Fruit fly (Drosophila melanogaster): ENCODE results near the gene obst-H.

Gene obst-H

dm6 chr3L:15498745-15499144 lies 30.3 kb downstream of the obst-H start, which contains the start of gene CG7275 (continued):
- TF ChIP-seq Ets65A (GFP tag): no peak
- TF ChIP-seq E2f1 (GFP tag; IDR thresholded peaks at IDR 0.05): no peak
- no peak for TF ChIP-seq Dfd (GFP tag; optimal IDR thresholded peaks at IDR 0.05)
- TF ChIP-seq gcm (GFP tag; optimal IDR thresholded peaks at IDR 0.05): no peak
- TF ChIP-seq pum (GFP tag; optimal IDR thresholded peaks at IDR 0.05): no peak
- TF ChIP-seq CG2116 (GFP tag; optimal IDR thresholded peaks at IDR 0.05): peak; percentile 40
- TF ChIP-seq Atf3 (GFP tag; optimal IDR thresholded peaks at IDR 0.05): no peak
- no peak for TF ChIP-seq vfl (GFP tag; optimal IDR thresholded peaks at IDR 0.05)
- TF ChIP-seq CG6254 (GFP tag; optimal IDR thresholded peaks at IDR 0.05): no peak
- peak; percentile 43; the same call in 1 of the 2 replicates for TF ChIP-seq Dref (GFP tag; IDR thresholded peaks at IDR 0.05)
- TF ChIP-seq CG11398 (GFP tag; optimal IDR thresholded peaks at IDR 0.05): no peak
- no peak for TF ChIP-seq CG4730 (GFP tag; IDR thresholded peaks at IDR 0.05)
- no peak for TF ChIP-seq Abd-B (GFP tag; optimal IDR thresholded peaks at IDR 0.05)
- TF ChIP-seq CG7839 (tag; optimal IDR thresholded peaks at IDR 0.05): no peak
- no peak for TF ChIP-seq p53 (GFP tag; optimal IDR thresholded peaks at IDR 0.05)
- TF ChIP-seq Jarid2 (GFP tag; optimal IDR thresholded peaks at IDR 0.05): no peak
- TF ChIP-seq CG17186 (GFP tag; optimal IDR thresholded peaks at IDR 0.05): peak; percentile 59
- peak; percentile 18 for TF ChIP-seq sug (tag; optimal IDR thresholded peaks at IDR 0.05)
- TF ChIP-seq HLHmδ (GFP tag; optimal IDR thresholded peaks at IDR 0.05): no peak
- TF ChIP-seq caup (GFP tag; optimal IDR thresholded peaks at IDR 0.05; ENCODE audit: severe bottlenecking): peak; percentile 39
- TF ChIP-seq CG31388 (GFP tag; optimal IDR thresholded peaks at IDR 0.05): no peak
- no peak for TF ChIP-seq Dip2 (GFP tag; IDR thresholded peaks at IDR 0.05)
- no peak for TF ChIP-seq CG8944 (GFP tag; optimal IDR thresholded peaks at IDR 0.05)
- TF ChIP-seq zf30C (GFP tag; optimal IDR thresholded peaks at IDR 0.05): no peak
- TF ChIP-seq seq (GFP tag; IDR thresholded peaks at IDR 0.05): no peak
- no peak for TF ChIP-seq sisA (GFP tag; IDR thresholded peaks at IDR 0.05)
- no peak for TF ChIP-seq Rx (GFP tag; IDR thresholded peaks at IDR 0.05)
- no peak for TF ChIP-seq CG17359 (tag; optimal IDR thresholded peaks at IDR 0.05)
- no peak for TF ChIP-seq Hr39 (optimal IDR thresholded peaks at IDR 0.05)
- TF ChIP-seq Vsx1 (GFP tag; optimal IDR thresholded peaks at IDR 0.05): no peak
- no peak for TF ChIP-seq fd102C (GFP tag; optimal IDR thresholded peaks at IDR 0.05)
- no peak for TF ChIP-seq pita (GFP tag; optimal IDR thresholded peaks at IDR 0.05)
- TF ChIP-seq kah (GFP tag; optimal IDR thresholded peaks at IDR 0.05): no peak
- TF ChIP-seq Dad (GFP tag; optimal IDR thresholded peaks at IDR 0.05): no peak
- peak; percentile 55 for TF ChIP-seq twi (tag; optimal IDR thresholded peaks at IDR 0.05)
- no peak for TF ChIP-seq Optix (GFP tag; IDR thresholded peaks at IDR 0.05)
- no peak for TF ChIP-seq pnt (GFP tag; optimal IDR thresholded peaks at IDR 0.05)
- peak; percentile 15 for TF ChIP-seq CG33213 (GFP tag; optimal IDR thresholded peaks at IDR 0.05)
- TF ChIP-seq CG12769 (tag; optimal IDR thresholded peaks at IDR 0.05): no peak
- TF ChIP-seq B-H2 (GFP tag; optimal IDR thresholded peaks at IDR 0.05): peak; percentile 18
- TF ChIP-seq C15 (GFP tag; IDR thresholded peaks at IDR 0.05): no peak
- no peak for TF ChIP-seq ttk (GFP tag; IDR thresholded peaks at IDR 0.05)
- peak; percentile 42 for TF ChIP-seq Lhr (GFP tag; optimal IDR thresholded peaks at IDR 0.05)
- TF ChIP-seq CG6683 (GFP tag; optimal IDR thresholded peaks at IDR 0.05): no peak
- TF ChIP-seq danr (GFP tag; IDR thresholded peaks at IDR 0.05): no peak
- no peak for TF ChIP-seq gsb (GFP tag; IDR thresholded peaks at IDR 0.05)
- TF ChIP-seq CG18476 (GFP tag; optimal IDR thresholded peaks at IDR 0.05): no peak
- TF ChIP-seq Six4 (GFP tag; optimal IDR thresholded peaks at IDR 0.05): no peak
- no peak for TF ChIP-seq lmd (GFP tag; IDR thresholded peaks at IDR 0.05)
- TF ChIP-seq dan (GFP tag; IDR thresholded peaks at IDR 0.05): no peak
- TF ChIP-seq CG14860 (GFP tag; IDR thresholded peaks at IDR 0.05; ENCODE audit: partially characterized antibody): no peak
- no peak for TF ChIP-seq CG15479 (GFP tag; optimal IDR thresholded peaks at IDR 0.05)
- TF ChIP-seq peb (GFP tag; IDR thresholded peaks at IDR 0.05): no peak

Data from whole organism, embryonic.